Worm (Caenorhabditis elegans): Measurements from ENCODE around the gene asp-12.
A peak's percentile ranks its signal among the peaks of the same experiment; 100 is the strongest.

The asp-12 gene

DNA sequence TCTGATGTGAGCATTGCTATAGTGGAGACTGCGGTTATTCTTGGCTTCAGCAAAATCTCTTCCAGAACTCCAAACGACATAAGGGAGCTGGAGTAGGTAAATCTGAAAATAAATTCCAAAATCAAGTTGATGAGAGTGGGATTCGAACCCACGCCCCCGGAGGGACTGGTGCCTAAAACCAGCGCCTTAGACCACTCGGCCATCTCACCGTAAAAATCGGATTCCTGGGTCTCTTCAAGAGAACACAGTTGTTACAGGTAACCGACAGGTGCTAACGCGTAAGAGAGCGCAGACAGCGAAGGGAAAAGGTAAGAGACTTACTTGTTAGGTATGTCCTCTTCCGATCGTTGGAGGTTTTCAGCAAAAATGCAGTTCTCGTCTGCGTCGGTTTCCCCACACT lies 33.7 kb upstream of the asp-12 start (continued):
- peak; percentile 66 for TF ChIP-seq nhr-90 (tag; optimal IDR thresholded peaks at IDR 0.05)
- no peak for TF ChIP-seq F39B2.1 (GFP tag; IDR thresholded peaks at IDR 0.05)
- peak; percentile 71 for TF ChIP-seq hmg-1.2 (GFP tag; IDR thresholded peaks at IDR 0.05)
- peak; percentile 60 for TF ChIP-seq F23B12.7 (tag; optimal IDR thresholded peaks at IDR 0.05; ENCODE audit: insufficient read depth)
- peak; percentile 77 for TF ChIP-seq B0261.1 (tag; optimal IDR thresholded peaks at IDR 0.05)
- no peak for TF ChIP-seq nhr-179 (tag; optimal IDR thresholded peaks at IDR 0.05)
- 0 out of 2 replicates have a peak, but pooled peaks have one; percentile 31 for TF ChIP-seq egrh-3 (GFP tag; IDR thresholded peaks at IDR 0.05)
- no peak for TF ChIP-seq Y95B8A.8 (GFP tag; IDR thresholded peaks at IDR 0.05)
- TF ChIP-seq snpc-3.4 (tag; optimal IDR thresholded peaks at IDR 0.05): peak; percentile 34
- peak; percentile 14 for TF ChIP-seq snpc-1.1 (tag; optimal IDR thresholded peaks at IDR 0.05; ENCODE audit: insufficient read depth)
- no peak for TF ChIP-seq lir-1 (GFP tag; conservative IDR thresholded peaks at IDR 0.05)
- TF ChIP-seq ekl-4 (GFP tag; IDR thresholded peaks at IDR 0.05): no peak; the same call in 1 of the 2 replicates
- TF ChIP-seq rpc-1 (optimal IDR thresholded peaks at IDR 0.05): peak; percentile 67
- peak; percentile 74 for TF ChIP-seq rpc-1 (tag; optimal IDR thresholded peaks at IDR 0.05)
- peak; percentile 38 for TF ChIP-seq ceh-27 (GFP tag; optimal IDR thresholded peaks at IDR 0.05)
- no peak for TF ChIP-seq egl-44 (GFP tag; IDR thresholded peaks at IDR 0.05)
- TF ChIP-seq dox-1 (GFP tag; IDR thresholded peaks at IDR 0.05): no peak; the same call in 1 of the 2 replicates
- peak; percentile 18; the same call in 1 of the 2 replicates for TF ChIP-seq F33H1.4 (GFP tag; IDR thresholded peaks at IDR 0.05)
- no peak for TF ChIP-seq bed-1 (GFP tag; IDR thresholded peaks at IDR 0.05)
- TF ChIP-seq ztf-25 (GFP tag; IDR thresholded peaks at IDR 0.05): no peak
- peak; percentile 36 for TF ChIP-seq nhr-80 (tag; optimal IDR thresholded peaks at IDR 0.05)
- no peak for TF ChIP-seq attf-5 (GFP tag; optimal IDR thresholded peaks at IDR 0.05)
- TF ChIP-seq ceh-100 (GFP tag; IDR thresholded peaks at IDR 0.05): 0 out of 2 replicates have a peak, but pooled peaks have one; percentile 42
- TF ChIP-seq ztf-28 (GFP tag; IDR thresholded peaks at IDR 0.05): no peak
- peak; percentile 10 for TF ChIP-seq T07F8.4 (tag; optimal IDR thresholded peaks at IDR 0.05)
- peak; percentile 4 for TF ChIP-seq ZK185.1 (tag; optimal IDR thresholded peaks at IDR 0.05; ENCODE audit: poor library complexity, severe bottlenecking)
- no peak for TF ChIP-seq dpff-1 (tag; optimal IDR thresholded peaks at IDR 0.05)
- no peak for TF ChIP-seq sea-2 (GFP tag; IDR thresholded peaks at IDR 0.05)
- TF ChIP-seq ztf-6 (GFP tag; IDR thresholded peaks at IDR 0.05): no peak
- no peak for TF ChIP-seq tlf-1 (GFP tag; optimal IDR thresholded peaks at IDR 0.05)
- no peak for TF ChIP-seq sptf-2 (GFP tag; optimal IDR thresholded peaks at IDR 0.05)
- no peak for TF ChIP-seq hmg-20 (GFP tag; IDR thresholded peaks at IDR 0.05)
- peak; percentile 26 for TF ChIP-seq lsl-1 (GFP tag; optimal IDR thresholded peaks at IDR 0.05)
- TF ChIP-seq ama-1 (optimal IDR thresholded peaks at IDR 0.05): no peak
- TF ChIP-seq ama-1 (GFP tag; optimal IDR thresholded peaks at IDR 0.05): no peak
- peak; percentile 13 for TF ChIP-seq F52B5.7 (tag; optimal IDR thresholded peaks at IDR 0.05)
- TF ChIP-seq F57A8.1 (GFP tag; optimal IDR thresholded peaks at IDR 0.05): no peak
- no peak for TF ChIP-seq cebp-2 (GFP tag; IDR thresholded peaks at IDR 0.05)
- no peak for TF ChIP-seq athp-1 (tag; optimal IDR thresholded peaks at IDR 0.05)
- TF ChIP-seq nfya-1 (tag; optimal IDR thresholded peaks at IDR 0.05; ENCODE audit: borderline replicate concordance, insufficient read depth): no peak
- no peak for TF ChIP-seq atf-7 (tag; optimal IDR thresholded peaks at IDR 0.05)

DNA sequence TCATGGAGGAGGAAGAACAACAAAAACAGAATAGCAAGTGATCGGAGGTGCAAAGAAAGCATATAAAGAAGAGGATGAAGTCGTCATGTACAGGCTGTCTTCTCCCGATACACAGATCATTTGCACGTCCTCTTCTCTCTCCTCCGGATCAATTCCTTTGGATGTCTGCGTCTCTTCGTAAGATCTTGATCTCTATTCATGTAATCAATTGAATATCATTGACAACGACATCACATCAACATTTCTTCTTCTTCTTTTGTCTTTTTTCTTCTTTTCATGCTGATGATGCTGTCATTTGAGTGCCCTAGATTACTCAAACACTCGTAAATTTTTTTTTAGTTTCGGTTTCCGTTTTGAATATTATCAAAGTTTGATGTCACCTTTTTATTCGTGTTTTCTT lies 30.7 kb upstream of the asp-12 start, which contains the start of gene rol-3:
Gene rol-3, minus strand, starts transcription at position 120 of the 400 bp plus-strand sequence.
- TF ChIP-seq fkh-3 (tag; optimal IDR thresholded peaks at IDR 0.05): no peak
- TF ChIP-seq dpff-1 (tag; optimal IDR thresholded peaks at IDR 0.05): no peak
- TF ChIP-seq sdz-38 (tag; optimal IDR thresholded peaks at IDR 0.05): no peak
- TF ChIP-seq nhr-179 (tag; optimal IDR thresholded peaks at IDR 0.05): no peak
- no peak for TF ChIP-seq nhr-27 (tag; optimal IDR thresholded peaks at IDR 0.05)
- no peak for TF ChIP-seq Y53F4B.3 (GFP tag; IDR thresholded peaks at IDR 0.05)
- no peak for TF ChIP-seq dox-1 (GFP tag; IDR thresholded peaks at IDR 0.05)
- TF ChIP-seq attf-5 (GFP tag; optimal IDR thresholded peaks at IDR 0.05): no peak
- TF ChIP-seq Y67H2A.10 (GFP tag; conservative IDR thresholded peaks at IDR 0.05): no peak

Data from whole organism, young adult.